Worm (Caenorhabditis elegans) whole organism, dauer: Measurements from ENCODE around the gene mmad-1.

Experiments used
- unc-62 ChIP-seq: sonication (generic microtip); optimal IDR thresholded peaks from 2 replicates; lab custom pipeline; 2017; ENCODE audit warnings: missing biosample characterization, missing genetic modification reagents, missing genetic modification characterization

mmad-1 gene

DNA sequence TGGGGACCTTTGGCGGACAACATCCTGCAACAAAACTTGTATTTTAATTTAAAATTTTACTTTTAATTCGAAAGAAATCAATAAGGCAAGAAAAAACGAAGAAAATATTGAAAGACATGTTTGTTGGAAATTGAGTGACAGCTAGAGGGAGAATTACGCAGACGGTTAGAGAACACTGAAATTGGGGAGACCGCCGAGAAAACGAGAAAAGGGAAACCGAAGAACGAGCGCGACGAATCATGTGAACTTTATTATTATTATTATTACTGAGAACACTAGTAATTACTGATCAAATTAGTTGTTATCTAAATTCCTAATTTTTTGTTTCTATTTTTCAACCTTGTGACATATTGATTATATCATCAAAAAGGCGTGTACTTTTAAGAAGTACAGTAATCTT, at the start of gene mmad-1:
Gene mmad-1 (minus strand): TSS at position 24 of the 400 bp plus-strand sequence.
- TF ChIP-seq unc-62 (GFP tag; lab: Kevin White, UChicago), result no peak

DNA sequence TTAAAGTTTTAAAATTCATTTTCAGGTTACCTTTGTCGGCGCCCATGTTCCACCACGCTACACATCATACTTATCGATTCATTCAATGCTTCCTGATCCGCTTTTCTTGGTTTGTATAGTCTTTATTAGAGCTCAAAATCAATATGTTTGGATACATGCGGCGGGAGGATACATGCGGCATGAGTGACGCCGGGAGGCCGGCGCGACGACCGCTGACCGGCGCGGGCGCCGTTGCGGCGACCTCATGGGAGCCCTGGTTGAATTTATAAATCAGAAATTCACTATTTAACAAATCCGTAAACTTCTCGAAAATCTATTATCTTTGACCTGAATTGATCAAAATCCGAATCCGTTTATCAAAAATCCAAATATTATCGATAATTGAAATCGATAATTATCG, 32.9 kb upstream of the mmad-1 start:
- no peak for TF ChIP-seq unc-62 (GFP tag; lab: Kevin White, UChicago)

DNA sequence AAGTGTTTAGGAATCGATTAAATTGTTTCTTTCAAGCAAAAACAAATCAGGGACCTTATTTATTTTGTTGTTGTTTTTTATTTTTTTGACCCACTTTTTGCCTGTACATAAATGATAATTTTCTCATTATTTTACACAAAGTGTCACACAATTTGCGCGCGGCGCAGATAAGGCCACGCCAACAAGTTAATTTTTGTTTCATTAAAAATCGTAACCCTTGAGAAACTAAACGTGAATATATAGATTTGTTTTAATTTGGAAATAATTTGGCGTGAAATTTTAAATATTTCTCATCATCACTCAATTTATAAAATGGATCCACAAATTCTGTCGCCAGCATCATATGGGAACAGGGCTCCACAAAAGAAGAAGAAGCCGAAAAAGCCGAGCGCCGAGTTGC, 31.7 kb upstream of the mmad-1 start, which contains the start of gene T05D4.5:
Gene T05D4.5 (plus strand): TSS at position 301 of the 400 bp plus-strand sequence.
- TF ChIP-seq unc-62 (GFP tag; lab: Kevin White, UChicago), result no peak

ce11 chrIII:13580076-13580475, 31.3 kb upstream of the mmad-1 start:
- TF ChIP-seq unc-62 (GFP tag; lab: Kevin White, UChicago), result no peak

DNA sequence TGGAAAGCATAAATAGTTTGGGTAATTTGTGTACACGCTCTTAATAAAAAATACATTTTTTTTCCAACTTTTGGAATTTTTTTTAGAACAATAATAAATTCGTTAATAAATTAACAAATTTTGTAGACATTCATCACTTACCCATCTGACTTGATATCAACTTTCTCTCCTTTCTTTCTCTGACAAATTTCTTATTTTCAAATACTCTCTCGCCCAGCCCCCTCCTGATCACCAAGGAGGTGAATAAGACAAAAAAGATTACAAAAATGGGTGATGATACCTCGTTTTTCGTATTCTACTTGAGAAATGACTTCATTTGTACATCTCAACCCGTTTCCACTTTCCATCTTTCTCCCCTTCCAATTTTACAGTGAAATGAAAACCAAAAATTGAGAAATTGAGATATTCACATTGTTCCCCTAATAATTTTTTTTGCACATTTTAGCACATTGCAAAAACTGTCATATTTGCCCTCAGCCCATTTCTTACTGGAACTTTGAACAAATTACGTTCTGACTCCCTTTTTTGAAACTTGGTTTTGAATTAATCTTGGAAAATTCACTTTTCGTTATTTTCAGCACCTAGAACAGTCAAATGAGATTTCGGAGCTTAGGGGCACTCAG, 26.9 kb upstream of the mmad-1 start, which contains the start of gene osm-7:
Gene osm-7 (plus strand): TSS at position 573 of the 623 bp plus-strand sequence.
- no peak for TF ChIP-seq unc-62 (GFP tag; lab: Kevin White, UChicago)

- TF ChIP-seq unc-62 (GFP tag; lab: Kevin White, UChicago), result no peak
Measured at ce11 chrIII:13570347-13570746, 21.5 kb upstream of the mmad-1 start, which contains the start of gene exc-12. Gene exc-12, minus strand, starts transcription at chrIII:13570447.

- TF ChIP-seq unc-62 (GFP tag; lab: Kevin White, UChicago), result no peak
Measured at ce11 chrIII:13565972-13566371, 17.2 kb upstream of the mmad-1 start.

ce11 chrIII:13564929-13565328, 16.1 kb upstream of the mmad-1 start, which contains the start of gene aldo-1:
Gene aldo-1, minus strand, starts transcription at chrIII:13564937.
- TF ChIP-seq unc-62 (GFP tag; lab: Kevin White, UChicago), result no peak

DNA sequence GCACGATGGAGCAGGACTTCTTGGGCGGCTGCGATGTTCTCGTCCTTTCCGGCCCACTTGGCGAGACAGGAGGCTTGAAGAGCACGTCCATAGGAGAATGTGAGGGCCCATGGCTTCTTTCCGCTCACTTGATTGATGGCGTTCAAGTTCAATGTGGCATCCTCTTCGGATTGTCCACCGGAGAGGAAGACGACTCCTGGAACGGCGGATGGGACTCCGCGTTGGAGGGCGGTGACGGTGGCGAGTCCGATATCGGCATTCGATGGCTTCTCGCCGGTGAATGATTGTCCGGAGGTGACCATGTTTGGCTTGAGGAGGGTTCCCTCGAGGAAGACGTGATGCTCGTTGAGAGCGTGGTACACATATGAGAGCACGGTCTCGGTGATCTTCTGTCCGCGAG, 14.8 kb upstream of the mmad-1 start:
- TF ChIP-seq unc-62 (GFP tag; lab: Kevin White, UChicago), result no peak

DNA sequence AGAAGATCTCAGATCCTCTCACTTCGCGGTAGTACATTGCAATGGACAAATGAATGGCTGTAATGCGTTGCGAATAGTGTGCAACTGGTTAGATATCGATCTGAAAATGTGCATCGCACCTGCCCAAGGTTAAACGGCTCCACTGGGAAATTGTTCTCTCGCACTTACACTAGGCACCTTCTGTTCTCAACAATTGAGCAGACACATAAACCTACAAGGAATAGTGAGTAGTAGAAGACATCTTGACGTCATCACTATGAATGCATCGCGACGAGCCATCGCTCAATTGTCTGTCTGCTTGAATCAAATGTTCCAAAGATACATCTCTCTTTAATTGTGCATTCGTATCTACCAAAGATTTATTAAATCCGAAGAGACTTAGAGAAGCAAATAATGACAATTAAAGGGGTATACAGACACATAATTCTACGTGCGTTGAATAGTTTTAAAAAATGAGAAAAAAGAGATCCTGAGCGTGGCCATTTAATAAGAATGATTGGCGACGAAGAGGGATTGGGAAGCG, 14.3 kb upstream of the mmad-1 start, which contains the start of gene T05D4.2:
Gene T05D4.2 (minus strand): TSS at position 83 of the 523 bp plus-strand sequence.
- no peak for TF ChIP-seq unc-62 (GFP tag; lab: Kevin White, UChicago)

ce11 chrIII:13561233-13561632, 12.4 kb upstream of the mmad-1 start:
- no peak for TF ChIP-seq unc-62 (GFP tag; lab: Kevin White, UChicago)

DNA sequence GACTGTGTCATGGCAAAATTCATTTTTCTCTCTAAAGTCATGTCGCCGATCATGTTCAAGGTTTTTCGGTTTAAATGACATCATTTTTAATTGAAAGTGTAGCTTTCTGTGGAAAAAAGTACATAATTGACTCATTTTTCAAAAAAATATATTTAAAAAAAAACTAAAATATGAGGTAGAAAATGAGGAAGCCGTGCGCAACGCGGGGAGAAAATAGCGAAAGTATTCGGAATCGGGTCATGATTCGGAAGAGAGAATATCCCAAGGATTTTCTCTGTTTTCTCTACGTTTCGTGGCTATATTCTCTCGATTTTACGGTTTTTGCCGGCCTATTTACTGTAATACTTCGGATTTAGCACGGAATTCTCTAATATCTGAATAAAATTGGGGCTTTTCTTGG, 11.9 kb upstream of the mmad-1 start:
- TF ChIP-seq unc-62 (GFP tag; lab: Kevin White, UChicago), result no peak

ce11 chrIII:13556039-13556438, 7.2 kb upstream of the mmad-1 start:
- no peak for TF ChIP-seq unc-62 (GFP tag; lab: Kevin White, UChicago)

DNA sequence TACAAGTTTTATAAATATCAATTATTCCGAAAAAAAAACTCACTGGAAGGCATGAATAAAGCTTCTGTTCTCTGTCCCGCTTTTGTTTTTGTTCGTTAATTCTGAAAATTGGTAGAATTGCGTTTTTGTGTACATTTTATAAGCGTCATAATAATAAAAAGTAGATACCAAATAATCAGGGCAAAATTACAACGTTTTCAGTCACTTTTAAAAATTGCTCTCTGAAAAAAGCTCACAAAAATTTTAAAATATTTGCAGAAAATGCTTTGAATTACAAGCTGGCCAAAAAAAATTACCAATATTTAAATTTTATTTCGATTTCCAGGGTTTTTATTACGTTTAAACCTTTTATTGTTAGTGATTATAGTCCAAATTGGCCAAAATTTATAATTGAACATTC, 6.4 kb upstream of the mmad-1 start, which contains the start of gene scav-2:
Gene scav-2 (minus strand): TSS at position 101 of the 400 bp plus-strand sequence.
- no peak for TF ChIP-seq unc-62 (GFP tag; lab: Kevin White, UChicago)

DNA sequence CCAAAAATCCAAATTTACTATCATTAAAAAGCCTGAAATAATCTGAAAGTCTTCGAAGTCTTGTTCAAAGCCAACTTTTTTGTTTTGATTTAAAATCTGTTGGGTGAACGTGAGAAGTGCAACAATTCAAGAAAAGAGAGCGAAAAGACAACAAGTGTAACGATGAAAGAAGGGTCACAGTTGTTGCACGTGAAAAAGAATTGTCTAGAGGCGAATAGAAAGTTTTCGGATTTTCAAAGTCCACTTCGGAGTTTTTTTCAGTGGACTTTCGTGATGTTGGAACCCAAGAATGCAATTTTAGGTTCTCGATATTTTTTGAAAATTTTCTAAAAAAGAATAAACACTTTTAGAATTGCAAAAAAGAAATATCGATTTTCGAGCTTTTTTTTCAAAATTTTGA, 1.2 kb upstream of the mmad-1 start:
- TF ChIP-seq unc-62 (GFP tag; lab: Kevin White, UChicago), result no peak

ce11 chrIII:13546537-13546936, 2.3 kb downstream of the mmad-1 start, which contains the start of gene Y76A2B.4:
Gene Y76A2B.4, minus strand, starts transcription at chrIII:13546777.
- TF ChIP-seq unc-62 (GFP tag; lab: Kevin White, UChicago), result no peak

ce11 chrIII:13544593-13544992, 4.2 kb downstream of the mmad-1 start:
- TF ChIP-seq unc-62 (GFP tag; lab: Kevin White, UChicago), result no peak
